Worm (Caenorhabditis elegans) whole organism, late embryonic: ENCODE measurements around the gene Y43C5A.3.

Source experiments
- F13H6.1 ChIP-seq: sonication (generic microtip); optimal IDR thresholded peaks from 2 replicates; lab custom pipeline; 2016; ENCODE audit warnings: missing genetic modification characterization, missing compliant biosample characterization
- ceh-18 ChIP-seq: sonication (generic microtip); optimal IDR thresholded peaks from 2 replicates; lab custom pipeline; 2016; ENCODE audit warnings: missing genetic modification characterization, missing compliant biosample characterization
- ceh-19 ChIP-seq: fragments of 200-800 bp; sonication (Bioruptor generic); optimal IDR thresholded peaks from 2 replicates; lab custom pipeline; 2018; ENCODE audit warnings: mild to moderate bottlenecking, missing genetic modification characterization, missing compliant biosample characterization
- ceh-31 ChIP-seq: sonication (generic microtip); optimal IDR thresholded peaks from 2 replicates; lab custom pipeline; 2016; ENCODE audit warnings: missing genetic modification characterization, missing compliant biosample characterization
- dve-1 ChIP-seq: sonication (generic microtip); optimal IDR thresholded peaks from 2 replicates; lab custom pipeline; 2017; ENCODE audit warnings: antibody characterized with exemption, mild to moderate bottlenecking, missing genetic modification characterization, missing compliant biosample characterization
- elt-2 ChIP-seq: sonication (generic microtip); optimal IDR thresholded peaks from 2 replicates; lab custom pipeline; 2016; ENCODE audit warnings: missing genetic modification reagents, missing genetic modification characterization, missing compliant biosample characterization
- ets-4 ChIP-seq: sonication (generic microtip); optimal IDR thresholded peaks from 2 replicates; lab custom pipeline; 2016; ENCODE audit warnings: missing genetic modification characterization, missing compliant biosample characterization
- lim-6 ChIP-seq: sonication (generic microtip); optimal IDR thresholded peaks from 2 replicates; lab custom pipeline; 2016; ENCODE audit warnings: missing genetic modification characterization, missing compliant biosample characterization
- nfya-1 ChIP-seq: sonication (generic microtip); optimal IDR thresholded peaks from 2 replicates; lab custom pipeline; 2017; ENCODE audit warnings: missing genetic modification characterization, mild to moderate bottlenecking, missing compliant biosample characterization, antibody characterized with exemption, moderate library complexity
- npax-4 ChIP-seq: sonication (generic microtip); optimal IDR thresholded peaks from 2 replicates; lab custom pipeline; 2016; ENCODE audit warnings: missing genetic modification characterization, missing compliant biosample characterization
- pag-3 ChIP-seq: sonication (generic microtip); optimal IDR thresholded peaks from 2 replicates; lab custom pipeline; 2016; ENCODE audit warnings: missing compliant biosample characterization, missing genetic modification characterization, borderline replicate concordance
- pqm-1 ChIP-seq: sonication (generic microtip); optimal IDR thresholded peaks from 2 replicates; lab custom pipeline; 2016; ENCODE audit warnings: missing genetic modification characterization, missing compliant biosample characterization

DNA sequence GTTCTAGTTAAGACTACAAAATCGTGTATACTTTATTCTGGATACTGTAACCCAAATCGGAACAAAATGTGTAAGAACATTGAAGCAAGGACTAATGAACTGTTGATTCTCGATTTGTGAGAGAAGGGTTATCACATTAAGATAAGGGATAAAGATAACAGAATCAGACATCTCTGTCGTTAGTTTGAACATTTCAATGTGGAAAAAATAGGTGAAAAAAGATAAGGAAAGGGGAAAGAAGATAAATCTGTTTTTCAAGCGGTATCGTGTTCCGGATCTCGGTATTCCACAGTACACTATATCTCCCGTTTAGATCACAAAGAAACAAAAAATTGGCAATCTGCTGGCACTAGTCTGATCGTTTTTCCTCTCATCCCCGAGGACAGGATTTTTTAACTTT, 12.8 kb upstream of the Y43C5A.3 start:
- no peak for TF ChIP-seq dve-1
- no peak for TF ChIP-seq ceh-19 (GFP tag; lab: Kevin White, UChicago)
- no peak for TF ChIP-seq pqm-1 (tag; lab: Kevin White, UChicago)
- TF ChIP-seq F13H6.1: no peak
- no peak for TF ChIP-seq ceh-31 (tag; lab: Kevin White, UChicago)
- TF ChIP-seq elt-2 (tag; lab: Kevin White, UChicago): no peak
- no peak for TF ChIP-seq nfya-1
- no peak for TF ChIP-seq ceh-18 (tag; lab: Kevin White, UChicago)
- TF ChIP-seq npax-4 (tag; lab: Kevin White, UChicago): no peak
- no peak for TF ChIP-seq pag-3 (tag; lab: Kevin White, UChicago)
- no peak for TF ChIP-seq ets-4 (tag; lab: Kevin White, UChicago)
- no peak for TF ChIP-seq lim-6 (tag; lab: Kevin White, UChicago)
